Worm (Caenorhabditis elegans) whole organism, dauer: Measurements from ENCODE around the gene F08H9.2.
"Not testable (repeated sequence)": the region's sequence is repeated elsewhere in the genome, so short reads cannot be mapped to it uniquely, and the experiment has no call there.

Experiments used
- unc-62 ChIP-seq: sonication (generic microtip); optimal IDR thresholded peaks from 2 replicates; lab custom pipeline; 2017; ENCODE audit warnings: missing biosample characterization, missing genetic modification reagents, missing genetic modification characterization

F08H9.2 gene

DNA sequence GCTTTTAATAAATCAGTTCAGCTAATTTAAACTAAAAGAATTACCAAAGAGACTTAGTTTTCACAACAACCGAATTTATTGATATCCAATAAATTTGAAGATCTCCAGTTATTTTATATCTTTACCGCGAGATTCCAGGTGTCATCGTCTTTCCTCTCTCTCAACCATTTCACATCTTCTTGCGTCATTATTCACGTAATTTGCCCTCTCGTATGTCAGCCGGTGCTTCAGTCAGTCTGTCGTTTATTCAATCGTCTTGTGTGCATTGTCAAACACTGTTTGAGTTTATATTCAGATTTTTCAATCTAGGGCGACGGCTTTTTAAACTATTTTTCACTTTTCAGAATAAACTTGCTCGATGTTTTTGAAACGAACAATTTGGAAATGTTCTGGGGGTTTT lies 23.1 kb upstream of the F08H9.2 start:
- no peak for TF ChIP-seq unc-62 (GFP tag; lab: Kevin White, UChicago)

DNA sequence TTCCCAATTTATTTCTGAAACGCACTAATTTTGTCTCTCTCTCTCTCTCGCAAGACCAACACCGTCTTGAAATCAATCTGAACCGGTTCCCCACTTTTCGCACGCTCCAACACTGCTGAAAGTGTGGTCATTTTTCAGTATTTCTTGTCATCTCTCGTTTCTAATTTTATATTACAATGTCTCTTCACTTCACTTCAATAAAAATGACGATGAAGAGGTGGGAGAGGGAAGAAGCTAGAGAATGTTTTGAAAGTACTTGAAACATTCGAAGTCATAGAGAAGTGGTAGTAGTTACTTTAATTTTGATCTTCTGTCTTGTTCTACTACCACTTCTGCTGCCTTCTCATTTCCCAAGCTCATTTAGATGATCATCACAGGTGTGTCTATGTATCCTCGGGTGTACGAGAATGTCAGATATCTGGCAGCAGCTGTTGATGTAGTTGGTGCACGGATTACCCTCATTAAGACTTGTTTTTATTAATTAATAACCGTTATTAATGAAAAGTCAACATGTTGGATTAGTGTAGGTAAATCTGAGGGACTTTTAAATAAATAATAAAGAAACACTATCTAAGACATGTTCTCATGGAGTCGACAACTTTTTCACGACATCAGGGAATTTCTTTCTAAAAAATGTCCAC lies 22.2 kb upstream of the F08H9.2 start:
- TF ChIP-seq unc-62 (GFP tag; lab: Kevin White, UChicago), result no peak

- TF ChIP-seq unc-62 (GFP tag; lab: Kevin White, UChicago), result no peak
Measured at ce11 chrV:14439236-14439635, 21.2 kb upstream of the F08H9.2 start.

DNA sequence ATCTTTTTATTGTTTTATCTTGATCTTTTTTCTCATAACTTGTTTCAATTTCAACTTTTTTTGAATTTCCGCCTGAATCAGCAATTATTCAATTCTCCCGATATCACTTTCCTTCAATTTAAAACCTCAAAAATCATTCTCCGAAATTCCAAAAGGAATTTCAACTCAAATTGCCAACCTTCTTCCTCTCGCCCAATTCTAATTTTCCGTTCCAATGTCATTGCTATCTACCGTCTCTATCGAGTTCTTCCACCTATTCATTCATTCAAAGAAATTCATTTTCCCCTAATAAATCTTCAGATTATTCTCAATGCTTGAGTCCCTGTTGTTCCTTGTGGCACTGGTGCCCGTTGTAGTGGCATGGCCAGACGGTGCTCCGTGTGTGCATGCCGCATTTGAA lies 19.6 kb upstream of the F08H9.2 start, which contains the start of gene F23B12.4:
Gene F23B12.4, plus strand, starts transcription at position 301 of the 400 bp plus-strand sequence.
- no peak for TF ChIP-seq unc-62 (GFP tag; lab: Kevin White, UChicago)

DNA sequence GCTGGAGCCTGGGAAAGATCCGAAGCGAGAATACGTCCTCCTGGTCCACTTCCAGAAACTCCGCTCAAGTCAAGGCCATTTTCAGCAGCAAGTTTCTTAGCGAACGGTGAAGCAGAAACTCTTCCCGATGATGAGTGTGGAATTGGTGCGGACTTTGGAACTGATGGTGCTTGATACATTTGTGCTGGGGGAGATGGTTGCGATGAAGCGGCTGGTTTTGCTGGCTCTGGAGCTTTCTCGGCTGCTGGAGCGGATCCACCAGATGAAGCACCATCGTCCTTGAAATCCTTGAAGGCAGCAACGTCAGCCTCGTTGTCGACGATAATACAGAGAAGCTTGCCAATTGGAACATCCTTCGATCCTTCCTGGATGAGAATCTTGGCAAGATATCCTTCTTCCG lies 14.0 kb upstream of the F08H9.2 start:
- TF ChIP-seq unc-62 (GFP tag; lab: Kevin White, UChicago), result no peak

- TF ChIP-seq unc-62 (GFP tag; lab: Kevin White, UChicago), result no peak
Measured at ce11 chrV:14447240-14447763, 13.2 kb upstream of the F08H9.2 start, which contains the start of the genes dlat-1 and fntb-1. TSS of gene dlat-1 (minus strand) at chrV:14447290. TSS of gene fntb-1 (plus strand) at chrV:14447651.

ce11 chrV:14448669-14449068 lies 11.8 kb upstream of the F08H9.2 start:
- no peak for TF ChIP-seq unc-62 (GFP tag; lab: Kevin White, UChicago)

DNA sequence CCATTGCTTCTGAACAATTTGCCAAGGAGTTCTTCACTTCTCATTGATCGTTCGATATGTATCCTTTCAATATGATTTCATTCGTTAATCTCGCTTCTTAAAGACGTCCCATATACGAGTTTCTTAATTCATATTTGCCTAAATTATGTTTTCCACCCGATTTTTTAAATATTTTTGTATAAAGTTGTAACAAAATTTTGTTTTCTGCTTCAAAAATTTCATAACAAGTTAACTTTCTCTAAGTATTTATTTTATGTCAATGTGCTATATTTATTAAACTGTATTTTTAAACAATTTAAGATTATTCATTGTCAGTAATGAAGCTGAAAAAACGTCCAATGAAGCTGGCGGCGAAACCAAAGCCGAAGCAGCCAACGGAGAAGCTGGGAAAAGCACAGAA lies 11.1 kb upstream of the F08H9.2 start, which contains the start of gene F23B12.7:
Gene F23B12.7, plus strand, starts transcription at position 301 of the 400 bp plus-strand sequence.
- no peak for TF ChIP-seq unc-62 (GFP tag; lab: Kevin White, UChicago)

- TF ChIP-seq unc-62 (GFP tag; lab: Kevin White, UChicago), result no peak
Measured at ce11 chrV:14456626-14457025, 3.8 kb upstream of the F08H9.2 start, which contains the start of gene bmk-1. TSS of gene bmk-1 (minus strand) at chrV:14456984.

DNA sequence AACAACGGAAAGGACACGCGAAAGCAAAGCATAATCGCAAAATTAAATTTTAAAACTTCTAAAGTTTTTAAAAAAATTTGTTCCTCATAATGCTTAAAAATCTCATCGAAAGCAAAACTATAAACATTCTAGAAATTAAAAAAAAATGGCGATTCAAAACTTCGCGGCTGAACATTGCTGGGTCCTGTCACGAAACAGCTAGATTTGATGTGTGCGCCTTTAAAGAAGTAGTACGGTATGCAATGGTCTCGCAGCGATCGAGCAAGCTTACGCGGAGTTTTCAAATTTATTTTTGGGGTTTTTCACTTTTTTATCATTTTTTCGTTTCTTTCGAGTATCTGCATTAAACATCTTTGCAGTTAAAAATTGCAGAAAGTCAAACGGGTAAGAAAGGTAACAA lies 3.4 kb upstream of the F08H9.2 start, which contains the start of gene coh-3:
Gene coh-3, plus strand, starts transcription at position 353 of the 400 bp plus-strand sequence.
- TF ChIP-seq unc-62 (GFP tag; lab: Kevin White, UChicago), result no peak

DNA sequence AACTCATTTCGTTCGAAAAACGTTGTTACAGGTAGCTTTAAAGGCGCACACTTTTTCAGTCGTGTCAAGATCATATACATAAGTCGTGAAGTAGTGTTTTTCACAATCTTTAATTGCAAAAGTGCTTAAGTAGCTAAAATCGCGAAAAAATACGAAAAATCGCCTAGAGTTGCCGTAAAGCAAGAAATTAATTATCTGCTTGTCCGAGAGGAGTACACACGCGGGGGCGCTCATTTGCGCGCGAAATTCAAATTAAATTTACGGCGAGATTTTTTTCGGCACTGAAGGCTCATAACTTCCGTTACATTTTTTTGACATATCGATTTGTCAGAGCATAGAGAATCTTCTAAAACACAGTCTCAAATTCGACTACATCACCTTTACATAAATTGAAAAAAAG lies 343 bp upstream of the F08H9.2 start:
- TF ChIP-seq unc-62 (GFP tag; lab: Kevin White, UChicago), result no peak

DNA sequence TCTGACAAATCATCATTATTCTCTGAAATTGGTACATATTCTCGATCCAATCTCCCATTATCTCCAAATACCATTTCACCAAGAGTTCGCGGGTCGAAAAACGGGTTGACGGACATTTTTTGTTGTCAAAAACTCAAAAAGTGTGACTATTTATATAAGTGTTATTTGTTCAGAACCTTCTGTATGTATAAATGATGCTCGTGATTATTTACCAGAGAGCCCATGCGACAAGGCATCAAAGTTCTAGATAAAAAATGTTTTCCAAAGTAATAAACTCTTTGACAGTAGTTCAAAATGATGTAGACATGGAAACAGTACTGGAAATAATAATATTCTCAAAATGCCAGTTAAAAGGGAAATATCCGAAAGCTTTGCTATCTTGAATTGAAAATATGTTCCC lies 2.2 kb downstream of the F08H9.2 start:
- TF ChIP-seq unc-62 (GFP tag; lab: Kevin White, UChicago), result no peak

ce11 chrV:14463087-14463486 lies 2.6 kb downstream of the F08H9.2 start, which contains the start of gene F08H9.3:
TSS of gene F08H9.3 (minus strand) at chrV:14463338.
- TF ChIP-seq unc-62 (GFP tag; lab: Kevin White, UChicago), result not testable (repeated sequence)

- no peak for TF ChIP-seq unc-62 (GFP tag; lab: Kevin White, UChicago)
Measured at ce11 chrV:14464368-14464767, 3.9 kb downstream of the F08H9.2 start, which contains the start of gene F08H9.4. TSS of gene F08H9.4 (minus strand) at chrV:14464428.

DNA sequence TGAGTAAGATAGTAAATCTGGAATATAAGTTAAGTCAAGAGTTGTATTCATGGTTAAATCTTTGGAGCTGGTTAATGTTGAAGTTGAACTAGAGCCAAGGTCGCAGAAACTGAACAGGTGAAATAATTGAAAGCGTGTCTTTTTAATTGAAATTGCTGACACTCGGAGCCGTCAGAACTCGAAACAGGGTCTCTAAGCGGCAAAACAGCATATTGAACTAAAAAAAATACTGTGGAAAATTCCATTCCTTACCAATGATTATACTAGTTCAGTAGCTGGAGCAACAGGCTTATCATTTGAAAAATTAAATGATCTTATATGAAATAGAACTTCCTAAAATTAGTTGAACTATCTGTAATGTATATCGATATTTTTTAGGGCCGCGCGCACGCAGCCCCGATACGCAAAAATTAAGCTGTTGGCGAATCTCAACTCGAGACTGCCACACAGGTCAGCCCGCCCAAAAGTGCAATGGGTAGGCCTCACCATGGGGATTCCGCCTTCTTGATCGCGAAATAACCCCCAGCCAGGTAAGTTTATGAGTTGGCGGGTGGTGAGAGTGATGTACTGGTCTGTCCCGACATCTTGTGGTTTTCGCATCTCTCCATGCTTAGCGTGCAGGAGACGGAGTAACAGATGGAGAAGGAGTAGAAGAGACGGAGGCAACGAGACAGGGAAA lies 7.9 kb downstream of the F08H9.2 start, which contains the start of gene srz-97:
Gene srz-97, minus strand, starts transcription at position 51 of the 679 bp plus-strand sequence.
- TF ChIP-seq unc-62 (GFP tag; lab: Kevin White, UChicago), result no peak

- TF ChIP-seq unc-62 (GFP tag; lab: Kevin White, UChicago), result no peak
Measured at ce11 chrV:14468931-14469330, 8.5 kb downstream of the F08H9.2 start, which contains the start of gene clec-57. TSS of gene clec-57 (plus strand) at chrV:14469231.
